Worm (Caenorhabditis elegans): Measurements from ENCODE around the gene npp-8.

- TF ChIP-seq vab-15 (tag; optimal IDR thresholded peaks at IDR 0.05) (no peak), nhr-237 (tag; optimal IDR thresholded peaks at IDR 0.05) (no peak), ceh-63 (GFP tag; optimal IDR thresholded peaks at IDR 0.05) (no peak), aly-2 (tag; optimal IDR thresholded peaks at IDR 0.05) (no peak), nhr-85 (tag) (no peak), unc-86 (tag; optimal IDR thresholded peaks at IDR 0.05) (no peak), zag-1 (tag; optimal IDR thresholded peaks at IDR 0.05) (no peak), nhr-47 (tag; optimal IDR thresholded peaks at IDR 0.05) (no peak)
Observed at ce11 chrIV:1576731-1577130, 18.9 kb downstream of the npp-8 start, which contains the start of gene Y41D4B.14.
